Worm (Caenorhabditis elegans): Measurements from ENCODE around the gene F01D5.8.

The F01D5.8 gene

ce11 chrII:14000044-14000443 is 10.5 kb upstream of the F01D5.8 start, which contains the start of gene F01D5.3:
F01D5.3 (minus strand) TSS chrII:14000144.
- TF ChIP-seq elt-2 (tag; optimal IDR thresholded peaks at IDR 0.05) = peak; percentile 21

- TF ChIP-seq efl-1 (optimal IDR thresholded peaks at IDR 0.05) = no peak
- TF ChIP-seq efl-1 (GFP tag; optimal IDR thresholded peaks at IDR 0.05 in 1 of 2) = no peak
- peak; percentile 55 for TF ChIP-seq elt-2 (tag; optimal IDR thresholded peaks at IDR 0.05)
These were observed 8.3 kb upstream of the F01D5.8 start, which contains the start of gene F01D5.5 for ce11 chrII:14002200-14002599. F01D5.5 (minus strand) TSS chrII:14002300.

DNA sequence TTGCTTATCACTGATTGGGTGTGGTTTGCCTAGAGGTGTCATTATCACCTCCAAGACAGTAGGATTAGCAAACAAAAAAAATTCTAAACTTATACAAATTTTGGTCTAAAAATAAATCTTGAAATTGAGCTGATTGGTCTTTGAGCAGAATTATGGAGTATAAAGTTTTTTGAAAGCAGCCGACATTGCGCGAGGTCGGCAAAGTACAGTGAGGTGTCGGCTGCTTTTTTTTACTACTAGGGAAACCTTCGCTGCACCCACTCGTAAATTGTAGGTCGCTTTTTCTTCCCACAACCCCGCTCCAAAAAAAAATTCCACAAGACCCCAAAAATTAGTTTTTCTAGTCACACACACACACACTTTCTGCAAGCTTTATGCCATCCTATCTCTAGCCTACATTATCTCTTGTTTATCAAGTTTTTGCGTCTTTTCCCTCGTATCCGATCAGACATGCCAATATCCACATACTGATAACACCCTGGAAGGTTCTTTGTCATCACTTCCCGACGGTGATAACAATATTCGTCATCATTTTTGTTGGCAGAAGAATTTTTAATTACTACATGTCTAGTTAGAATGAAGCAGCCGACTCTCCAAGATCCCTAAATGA is 6.6 kb upstream of the F01D5.8 start:
- TF ChIP-seq snpc-4 (tag; optimal IDR thresholded peaks at IDR 0.05) (peak; percentile 76), zag-1 (tag; optimal IDR thresholded peaks at IDR 0.05) (no peak), blmp-1 (tag; optimal IDR thresholded peaks at IDR 0.05) (peak; percentile 15), efl-1 (optimal IDR thresholded peaks at IDR 0.05) (no peak), efl-1 (GFP tag; optimal IDR thresholded peaks at IDR 0.05 in 1 of 2) (peak in 1 of 2 experiments; percentile 74)

DNA sequence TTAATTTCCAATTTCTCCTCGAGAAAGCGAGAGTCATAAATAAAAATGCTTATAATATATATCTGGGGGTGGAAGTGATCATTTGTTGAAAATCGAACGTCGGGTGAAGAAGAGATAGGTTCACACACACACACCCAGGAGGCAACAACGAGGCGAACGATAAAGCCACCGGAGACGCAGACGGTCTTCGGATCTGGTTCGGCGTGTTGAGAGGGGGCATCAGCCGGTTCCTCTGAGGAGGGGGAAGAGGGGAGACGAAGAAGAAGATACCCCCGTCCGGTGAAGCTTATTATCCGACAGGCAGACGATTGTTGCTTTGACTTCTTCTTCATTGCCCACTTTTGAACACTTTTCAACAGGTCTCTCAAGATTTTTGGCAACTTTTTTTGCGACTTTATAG is 5.7 kb upstream of the F01D5.8 start:
- TF ChIP-seq blmp-1 (tag; optimal IDR thresholded peaks at IDR 0.05) (peak; percentile 44), nhr-19 (GFP tag; conservative IDR thresholded peaks at IDR 0.05) (no peak)

ce11 chrII:14005183-14005582 is 5.3 kb upstream of the F01D5.8 start:
- no peak for TF ChIP-seq efl-1 (optimal IDR thresholded peaks at IDR 0.05)
- TF ChIP-seq efl-1 (GFP tag; optimal IDR thresholded peaks at IDR 0.05 in 1 of 2) = peak in 1 of 2 experiments; percentile 75
- TF ChIP-seq zag-1 (tag; optimal IDR thresholded peaks at IDR 0.05) = no peak
- no peak for TF ChIP-seq nhr-28 (tag; optimal IDR thresholded peaks at IDR 0.05)
- TF ChIP-seq nhr-85 (tag) = no peak

DNA sequence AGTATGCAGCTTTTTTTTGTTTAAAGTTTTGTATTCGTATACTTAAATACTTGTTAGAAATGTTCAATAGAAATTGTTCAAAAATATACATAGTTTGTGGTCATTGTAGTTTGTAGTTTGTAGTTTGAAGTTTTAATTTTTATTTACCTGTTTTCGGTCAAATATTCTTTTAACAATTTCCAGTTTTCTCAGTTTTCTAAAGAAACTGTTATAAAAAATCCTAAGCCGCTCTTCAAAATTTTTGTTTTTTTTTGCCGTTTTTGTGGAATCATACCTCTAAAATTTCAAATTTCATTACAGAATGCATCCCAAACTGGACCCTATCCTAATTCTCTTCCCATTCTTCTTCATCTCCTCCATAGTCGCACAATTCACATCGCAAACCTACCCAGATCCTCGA is 4.3 kb upstream of the F01D5.8 start, which contains the start of gene F01D5.6:
TSS of gene F01D5.6 (plus strand) at position 301 of the 400 bp plus-strand sequence.
- TF ChIP-seq nhr-85 (tag) (no peak), sup-37 (GFP tag; optimal IDR thresholded peaks at IDR 0.05) (no peak), mab-9 (GFP tag; IDR thresholded peaks at IDR 0.05) (no peak)

DNA sequence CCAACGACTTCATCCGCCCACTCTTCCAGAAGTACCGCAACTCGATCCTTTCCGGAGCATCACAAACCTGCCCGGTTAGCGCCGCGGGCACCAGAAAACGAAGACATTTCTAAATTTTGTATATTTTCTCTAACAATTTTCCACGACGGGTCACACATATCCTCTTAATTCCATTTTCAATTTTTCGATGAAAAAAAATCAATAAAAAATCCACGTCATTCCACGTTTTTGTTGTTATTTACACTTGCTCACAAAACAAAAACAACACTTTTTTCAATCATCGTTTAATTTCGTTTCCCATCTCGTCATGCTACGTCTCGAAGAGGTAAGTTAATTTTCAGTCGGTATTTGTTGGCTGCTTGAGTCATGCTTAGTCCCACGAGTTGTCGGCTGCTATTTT is 2.1 kb upstream of the F01D5.8 start, which contains the start of gene F01D5.7:
TSS of gene F01D5.7 (plus strand) at position 301 of the 400 bp plus-strand sequence.
- TF ChIP-seq nhr-12 (tag; optimal IDR thresholded peaks at IDR 0.05) (no peak), nhr-71 (tag; optimal IDR thresholded peaks at IDR 0.05) (no peak), snu-23 (GFP tag; optimal IDR thresholded peaks at IDR 0.05) (no peak), dpl-1 (GFP tag; optimal IDR thresholded peaks at IDR 0.05) (no peak), fkh-10 (GFP tag; optimal IDR thresholded peaks at IDR 0.05) (no peak), mdl-1 (tag; optimal IDR thresholded peaks at IDR 0.05) (no peak), unc-130 (tag; optimal IDR thresholded peaks at IDR 0.05) (no peak), ceh-82 (tag; optimal IDR thresholded peaks at IDR 0.05) (no peak), nhr-47 (tag; optimal IDR thresholded peaks at IDR 0.05) (no peak), nhr-19 (GFP tag; conservative IDR thresholded peaks at IDR 0.05) (no peak), nhr-237 (tag; optimal IDR thresholded peaks at IDR 0.05) (no peak), egl-27 (tag; optimal IDR thresholded peaks at IDR 0.05) (no peak)

ce11 chrII:14014637-14015036 is 4.1 kb downstream of the F01D5.8 start:
- TF ChIP-seq ztf-11 (tag; optimal IDR thresholded peaks at IDR 0.05) (no peak), sox-4 (tag; optimal IDR thresholded peaks at IDR 0.05) (no peak), fkh-8 (tag; optimal IDR thresholded peaks at IDR 0.05) (no peak), pqm-1 (tag; optimal IDR thresholded peaks at IDR 0.05) (no peak)
